Fruit fly (Drosophila melanogaster): ENCODE data around the gene CG34428.

CG34428 gene

dm6 chr3L:13041292-13042067 is 20.1 kb upstream of the CG34428 start, which contains the start of gene RpS4 (continued):
- TF ChIP-seq Hey (tag; optimal IDR thresholded peaks at IDR 0.05) (peak; percentile 95), CG31441 (GFP tag; IDR thresholded peaks at IDR 0.05) (peak; percentile 82), emc (GFP tag; optimal IDR thresholded peaks at IDR 0.05) (peak; percentile 68), CG3163 (GFP tag; optimal IDR thresholded peaks at IDR 0.05) (peak; percentile 62), CG31388 (GFP tag; optimal IDR thresholded peaks at IDR 0.05) (peak; percentile 4), Dbx (GFP tag; IDR thresholded peaks at IDR 0.05) (peak; percentile 91), pzg (GFP tag; optimal IDR thresholded peaks at IDR 0.05) (peak; percentile 95), toy (GFP tag; IDR thresholded peaks at IDR 0.05) (peak; percentile 72; the same call in 1 of the 2 replicates), sug (tag; optimal IDR thresholded peaks at IDR 0.05) (peak; percentile 83), CG2875 (GFP tag; optimal IDR thresholded peaks at IDR 0.05) (peak; percentile 94), h (optimal IDR thresholded peaks at IDR 0.05) (no peak), ems (GFP tag; optimal IDR thresholded peaks at IDR 0.05) (peak; percentile 79), Hr3 (GFP tag; optimal IDR thresholded peaks at IDR 0.05) (peak; percentile 66), CG13287 (GFP tag; IDR thresholded peaks at IDR 0.05; ENCODE audit: partially characterized antibody) (peak; percentile 33; the same call in 1 of the 2 replicates), ap (GFP tag; IDR thresholded peaks at IDR 0.05) (peak; percentile 69), CG6765 (GFP tag; optimal IDR thresholded peaks at IDR 0.05) (peak; percentile 99), Lpt (GFP tag; optimal IDR thresholded peaks at IDR 0.05) (no peak), twi (tag; optimal IDR thresholded peaks at IDR 0.05) (peak; percentile 62), Poxn (GFP tag; IDR thresholded peaks at IDR 0.05) (no peak; the same call in 1 of the 2 replicates), Dad (GFP tag; optimal IDR thresholded peaks at IDR 0.05) (peak; percentile 79), Six4 (GFP tag; optimal IDR thresholded peaks at IDR 0.05) (peak; percentile 66), CG34224 (GFP tag; IDR thresholded peaks at IDR 0.05; ENCODE audit: partially characterized antibody) (no peak), Dip2 (GFP tag; IDR thresholded peaks at IDR 0.05) (peak; percentile 62), NC2β (GFP tag; optimal IDR thresholded peaks at IDR 0.05) (peak; percentile 97), CG6791 (GFP tag; IDR thresholded peaks at IDR 0.05; ENCODE audit: partially characterized antibody) (0 out of 3 replicates have a peak, but pooled peaks have one; percentile 38), ranshi (GFP tag; IDR thresholded peaks at IDR 0.05) (peak; percentile 80), CG9215 (GFP tag; IDR thresholded peaks at IDR 0.05) (peak; percentile 78), CG3847 (GFP tag; IDR thresholded peaks at IDR 0.05) (peak; percentile 85), CG7372 (GFP tag; IDR thresholded peaks at IDR 0.05) (peak; percentile 73), CG9609 (GFP tag; optimal IDR thresholded peaks at IDR 0.05) (peak; percentile 77), GATAe (GFP tag; conservative IDR thresholded peaks at IDR 0.05) (peak; percentile 43; the same call in 1 of the 2 replicates), Hr39 (optimal IDR thresholded peaks at IDR 0.05) (no peak), aop (GFP tag; IDR thresholded peaks at IDR 0.05) (no peak), ato (GFP tag; IDR thresholded peaks at IDR 0.05; ENCODE audit: partially characterized antibody) (peak; percentile 35; the same call in 1 of the 2 replicates), slou (GFP tag; optimal IDR thresholded peaks at IDR 0.05) (peak; percentile 73), CG30403 (GFP tag; optimal IDR thresholded peaks at IDR 0.05) (peak; percentile 73), CG15011 (GFP tag; optimal IDR thresholded peaks at IDR 0.05) (peak; percentile 87), dysf (GFP tag; IDR thresholded peaks at IDR 0.05) (peak; percentile 78), Dip3 (GFP tag; optimal IDR thresholded peaks at IDR 0.05) (peak; percentile 75), Deaf1 (tag; optimal IDR thresholded peaks at IDR 0.05) (peak; percentile 44), CG17612 (GFP tag; IDR thresholded peaks at IDR 0.05) (peak; percentile 77), ash1 (GFP tag; optimal IDR thresholded peaks at IDR 0.05) (peak; percentile 97), Blimp-1 (GFP tag; optimal IDR thresholded peaks at IDR 0.05) (peak; percentile 50), CG9817 (tag; optimal IDR thresholded peaks at IDR 0.05) (peak; percentile 81), Oli (tag; optimal IDR thresholded peaks at IDR 0.05) (peak; percentile 64), CG10366 (GFP tag; IDR thresholded peaks at IDR 0.05) (peak; percentile 75), gt (GFP tag; IDR thresholded peaks at IDR 0.05) (peak; percentile 62; the same call in 1 of the 2 replicates), zfh1 (GFP tag; IDR thresholded peaks at IDR 0.05) (peak; percentile 92), fd3F (GFP tag; optimal IDR thresholded peaks at IDR 0.05) (peak; percentile 76), wor (GFP tag; IDR thresholded peaks at IDR 0.05) (no peak)

All from whole organism, embryonic.